Fruit fly (Drosophila melanogaster) whole organism, embryonic: ENCODE data around the gene CG32944.
A peak's percentile ranks its signal among the peaks of the same experiment; 100 is the strongest.

Experiments used
- C15 ChIP-seq: fragments of 200-800 bp; sonication (Bioruptor generic); IDR thresholded peaks from 3 replicates; pipeline ENCODE4 v1.3.6; 2022; ENCODE audit warnings: missing biosample characterization, missing genetic modification characterization
- CG10209 ChIP-seq: fragments of 200-800 bp; sonication (Bioruptor generic); optimal IDR thresholded peaks from 3 replicates; lab custom pipeline; 2017; ENCODE audit warnings: missing biosample characterization, mild to moderate bottlenecking, missing genetic modification characterization, missing genetic modification reagents
- CG11085 ChIP-seq: fragments of 200-800 bp; sonication (Bioruptor generic); IDR thresholded peaks from 2 replicates; pipeline ENCODE4 v1.3.6; 2022; ENCODE audit warnings: missing biosample characterization, missing genetic modification characterization
- CG12659 ChIP-seq: fragments of 200-800 bp; sonication (Bioruptor generic); optimal IDR thresholded peaks from 3 replicates; lab custom pipeline; 2017; ENCODE audit warnings: mild to moderate bottlenecking, missing biosample characterization, missing genetic modification reagents, missing genetic modification characterization
- CG13296 ChIP-seq: fragments of 200-800 bp; sonication (Bioruptor generic); optimal IDR thresholded peaks from 3 replicates; lab custom pipeline; 2018; ENCODE audit warnings: missing biosample characterization, mild to moderate bottlenecking, missing genetic modification characterization
- CG14050 ChIP-seq: fragments of 200-800 bp; sonication (Bioruptor generic); IDR thresholded peaks from 3 replicates; pipeline ENCODE4 v1.3.6; 2022; ENCODE audit warnings: missing biosample characterization, missing genetic modification characterization
- CG1529 ChIP-seq: fragments of 200-800 bp; sonication (Bioruptor generic); optimal IDR thresholded peaks from 3 replicates; lab custom pipeline; 2018; ENCODE audit warnings: missing biosample characterization, missing genetic modification characterization
- CG17829 ChIP-seq: fragments of 200-800 bp; optimal IDR thresholded peaks from 2 replicates; lab custom pipeline; 2019; ENCODE audit warnings: missing biosample characterization, mild to moderate bottlenecking, missing genetic modification characterization, moderate library complexity
- CG18262 ChIP-seq: fragments of 200-800 bp; optimal IDR thresholded peaks from 3 replicates; lab custom pipeline; 2019; ENCODE audit warnings: missing biosample characterization, mild to moderate bottlenecking, missing genetic modification characterization, moderate library complexity
- CG18476 ChIP-seq: fragments of 200-800 bp; sonication (Bioruptor generic); optimal IDR thresholded peaks from 2 replicates; lab custom pipeline; 2016; ENCODE audit warnings: missing biosample characterization, mild to moderate bottlenecking, missing genetic modification characterization
- CG2199 ChIP-seq: fragments of 200-800 bp; sonication (Bioruptor generic); IDR thresholded peaks from 3 replicates; pipeline ENCODE4 v1.3.6; 2022; ENCODE audit warnings: missing biosample characterization, missing genetic modification characterization
- CG2712 ChIP-seq: fragments of 200-800 bp; optimal IDR thresholded peaks from 3 replicates; lab custom pipeline; 2019; ENCODE audit warnings: missing biosample characterization, mild to moderate bottlenecking, missing genetic modification characterization, moderate library complexity
- CG3407 ChIP-seq: fragments of 200-800 bp; sonication (Bioruptor generic); optimal IDR thresholded peaks from 2 replicates; lab custom pipeline; 2018; ENCODE audit warnings: missing biosample characterization, mild to moderate bottlenecking, missing genetic modification characterization
- CG34224 ChIP-seq: fragments of 200-800 bp; sonication (Bioruptor generic); IDR thresholded peaks from 3 replicates; pipeline ENCODE4 v1.3.6; 2022; ENCODE audit warnings: missing biosample characterization, missing genetic modification characterization; ENCODE audit not compliant: partially characterized antibody
- CG4820 ChIP-seq: fragments of 200-800 bp; sonication (Bioruptor generic); optimal IDR thresholded peaks from 3 replicates; lab custom pipeline; 2016; ENCODE audit warnings: missing biosample characterization, missing genetic modification characterization
- CG6175 ChIP-seq: fragments of 200-800 bp; sonication (Bioruptor generic); IDR thresholded peaks from 3 replicates; pipeline ENCODE4 v1.3.6; 2022; ENCODE audit warnings: missing biosample characterization, missing genetic modification characterization
- CG6654 ChIP-seq: fragments of 200-800 bp; sonication (Bioruptor generic); optimal IDR thresholded peaks from 2 replicates; lab custom pipeline; 2017; ENCODE audit warnings: missing biosample characterization, mild to moderate bottlenecking, missing genetic modification characterization
- CG7271 ChIP-seq: fragments of 200-800 bp; sonication (Bioruptor generic); optimal IDR thresholded peaks from 2 replicates; lab custom pipeline; 2018; ENCODE audit warnings: missing biosample characterization, mild to moderate bottlenecking, missing genetic modification characterization, moderate library complexity
- CG9215 ChIP-seq: fragments of 200-800 bp; sonication (Bioruptor generic); IDR thresholded peaks from 2 replicates; pipeline ENCODE4 v1.3.6; 2022; ENCODE audit warnings: missing biosample characterization, missing genetic modification characterization
- CrebB ChIP-seq: fragments of 200-800 bp; sonication (Bioruptor generic); optimal IDR thresholded peaks from 3 replicates; lab custom pipeline; 2018; ENCODE audit warnings: missing biosample characterization, mild to moderate bottlenecking, missing genetic modification characterization
- Doc2 ChIP-seq: fragments of 200-800 bp; sonication (Bioruptor generic); IDR thresholded peaks from 2 replicates; pipeline ENCODE4 v1.3.6; 2022; ENCODE audit warnings: missing biosample characterization, missing genetic modification characterization
- Hr78 ChIP-seq, 2 experiments: fragments of 200-800 bp in 1 of 2; fragments of >200 bp in 1 of 2; sonication (Bioruptor generic) in 1 of 2; optimal IDR thresholded peaks; 2 replicates each; lab custom pipeline; 2017 to 2019; ENCODE audit warnings: missing biosample characterization in 2 of 2, missing genetic modification characterization in 2 of 2, mild to moderate bottlenecking in 1 of 2, moderate library complexity in 1 of 2
- Med ChIP-seq: fragments of 200-800 bp; sonication (Bioruptor generic); peaks from one replicate; lab custom pipeline; 2016; ENCODE audit warnings: missing biosample characterization, missing genetic modification characterization, mild to moderate bottlenecking, inconsistent platforms, moderate library complexity
- NC2α ChIP-seq: fragments of 200-800 bp; sonication (Bioruptor generic); optimal IDR thresholded peaks from 2 replicates; lab custom pipeline; 2016; ENCODE audit warnings: missing biosample characterization, missing genetic modification characterization
- btn ChIP-seq: fragments of 200-800 bp; sonication (Bioruptor generic); optimal IDR thresholded peaks from 2 replicates; lab custom pipeline; 2016; ENCODE audit warnings: missing biosample characterization, missing genetic modification characterization
- ci ChIP-seq: fragments of 200-800 bp; sonication (Bioruptor generic); IDR thresholded peaks from 3 replicates; pipeline ENCODE4 v1.3.6; 2022; ENCODE audit warnings: missing biosample characterization, missing genetic modification characterization
- cwo ChIP-seq: fragments of 200-800 bp; sonication (Bioruptor generic); optimal IDR thresholded peaks from 3 replicates; lab custom pipeline; 2017; ENCODE audit warnings: missing biosample characterization, missing genetic modification characterization, mild to moderate bottlenecking, moderate library complexity, missing genetic modification reagents
- hkb ChIP-seq, 2 experiments: fragments of 200-800 bp in 1 of 2; fragments of >200 bp in 1 of 2; sonication (Bioruptor generic) in 1 of 2; IDR thresholded peaks in 1 of 2; optimal IDR thresholded peaks in 1 of 2; 2 replicates each; pipeline versions ENCODE4 v1.3.6 to Lab custom; 2017 to 2022; ENCODE audit warnings: missing biosample characterization in 1 of 2, missing genetic modification characterization in 1 of 2
- hth ChIP-seq: fragments of >200 bp; optimal IDR thresholded peaks from 2 replicates; lab custom pipeline; 2017; ENCODE audit warnings: inconsistent platforms
- insv ChIP-seq, 2 experiments: fragments of 200-800 bp; sonication (Bioruptor generic); optimal IDR thresholded peaks; 3 replicates each; lab custom pipeline; 2016 to 2018; ENCODE audit warnings: missing biosample characterization in 2 of 2, missing genetic modification characterization in 2 of 2
- jumu ChIP-seq: fragments of 200-800 bp; sonication (Bioruptor generic); optimal IDR thresholded peaks from 3 replicates; lab custom pipeline; 2016; ENCODE audit warnings: missing biosample characterization, missing genetic modification characterization
- mirr ChIP-seq: fragments of 200-800 bp; sonication (Bioruptor generic); optimal IDR thresholded peaks from 3 replicates; lab custom pipeline; 2018; ENCODE audit warnings: missing biosample characterization, mild to moderate bottlenecking, missing genetic modification characterization
- psq ChIP-seq: fragments of 200-800 bp; sonication (Bioruptor generic); optimal IDR thresholded peaks from 2 replicates; lab custom pipeline; 2017; ENCODE audit warnings: missing biosample characterization, missing genetic modification characterization
- shn ChIP-seq: fragments of 200-800 bp; sonication (Bioruptor generic); optimal IDR thresholded peaks from 3 replicates; lab custom pipeline; 2016; ENCODE audit warnings: missing biosample characterization, missing genetic modification characterization
- sim ChIP-seq: fragments of 200-800 bp; sonication (Bioruptor generic); IDR thresholded peaks from 2 replicates; pipeline ENCODE4 v1.3.6; 2022; ENCODE audit warnings: missing biosample characterization, missing genetic modification characterization
- sqz ChIP-seq: fragments of 200-800 bp; sonication (Bioruptor generic); optimal IDR thresholded peaks from 3 replicates; lab custom pipeline; 2018; ENCODE audit warnings: missing biosample characterization, mild to moderate bottlenecking, missing genetic modification characterization
- ttk ChIP-seq: fragments of 200-800 bp; sonication (Bioruptor generic); IDR thresholded peaks from 2 replicates; pipeline ENCODE4 v2.1.2; 2022; ENCODE audit warnings: missing biosample characterization, missing genetic modification characterization
- wek ChIP-seq: fragments of 200-800 bp; sonication (Bioruptor generic); optimal IDR thresholded peaks from 3 replicates; lab custom pipeline; 2018; ENCODE audit warnings: missing biosample characterization, mild to moderate bottlenecking, missing genetic modification characterization, moderate library complexity
- z ChIP-seq: fragments of 200-800 bp; sonication (Bioruptor generic); IDR thresholded peaks from 3 replicates; pipeline ENCODE4 v1.3.6; 2022; ENCODE audit warnings: missing biosample characterization, missing genetic modification characterization
- zen ChIP-seq: fragments of 200-800 bp; sonication (Bioruptor generic); optimal IDR thresholded peaks from 3 replicates; lab custom pipeline; 2018; ENCODE audit warnings: missing biosample characterization, mild to moderate bottlenecking, missing genetic modification characterization, moderate library complexity

CG32944 gene

DNA sequence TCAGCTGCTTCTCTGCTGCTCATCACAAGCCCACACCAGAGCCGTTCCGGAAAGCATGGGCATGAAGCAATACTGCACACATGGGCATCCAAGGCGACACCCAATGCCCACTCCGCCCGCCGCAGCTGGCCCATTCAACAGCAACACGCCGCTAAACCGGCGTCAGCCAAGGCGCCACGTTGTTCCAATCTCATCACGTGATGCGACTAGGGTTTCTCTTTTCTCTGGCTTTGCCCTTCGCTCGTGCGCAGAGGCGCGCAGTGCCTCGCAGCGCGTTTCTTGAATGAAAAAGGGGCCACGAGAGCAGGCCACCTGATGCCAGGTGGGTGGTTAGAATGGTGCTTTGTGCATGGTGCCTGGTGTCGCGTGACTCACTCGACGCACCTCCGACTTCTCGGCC lies 29.9 kb upstream of the CG32944 start (continued):
- peak; percentile 70 for TF ChIP-seq Med
- no peak for TF ChIP-seq C15 (GFP tag; lab: Robert Waterston, UW)
- no peak for TF ChIP-seq CG11085 (GFP tag; lab: Robert Waterston, UW)
- no peak for TF ChIP-seq CG4820 (GFP tag; lab: Kevin White, UChicago)
- TF ChIP-seq ttk (GFP tag; lab: Robert Waterston, UW) = no peak
- TF ChIP-seq shn = no peak
- no peak for TF ChIP-seq mirr
- TF ChIP-seq btn = no peak
- no peak for TF ChIP-seq CG18262
- TF ChIP-seq CG2712 (tag; lab: Kevin White, UChicago) = no peak
- TF ChIP-seq CrebB = no peak
- TF ChIP-seq CG13296 = no peak
- 0 out of 3 replicates have a peak, but pooled peaks have one; percentile 23 for TF ChIP-seq CG34224 (GFP tag; lab: Robert Waterston, UW)
- no peak for TF ChIP-seq CG18476 (GFP tag; lab: Kevin White, UChicago)
- no peak for TF ChIP-seq wek (GFP tag; lab: Kevin White, UChicago)
- TF ChIP-seq CG12659 (GFP tag; lab: Kevin White, UChicago) = no peak
- TF ChIP-seq CG7271 (tag; lab: Kevin White, UChicago) = no peak
- no peak for TF ChIP-seq CG6654 (GFP tag; lab: Kevin White, UChicago)
- TF ChIP-seq cwo = peak; percentile 91
- TF ChIP-seq CG6175 (GFP tag; lab: Robert Waterston, UW) = no peak
- no peak for TF ChIP-seq CG3407 (GFP tag; lab: Kevin White, UChicago)
- no peak for TF ChIP-seq CG17829 (tag; lab: Kevin White, UChicago)
- TF ChIP-seq Hr78 (GFP tag; optimal IDR thresholded peaks at IDR 0.05; lab: Kevin White, UChicago) = no peak
- no peak for TF ChIP-seq hth (lab: Kevin White, UChicago)
- TF ChIP-seq CG14050 = no peak
- no peak for TF ChIP-seq zen (tag; lab: Kevin White, UChicago)
- no peak for TF ChIP-seq CG9215 (GFP tag; lab: Robert Waterston, UW)
- TF ChIP-seq CG2199 (GFP tag; lab: Robert Waterston, UW) = no peak
- no peak for TF ChIP-seq NC2α (GFP tag; lab: Kevin White, UChicago)
- TF ChIP-seq z (GFP tag; lab: Robert Waterston, UW) = 0 out of 3 replicates have a peak, but pooled peaks have one; percentile 11
- TF ChIP-seq CG10209 (GFP tag; lab: Kevin White, UChicago) = no peak
- TF ChIP-seq sqz = no peak
- TF ChIP-seq hkb (optimal IDR thresholded peaks at IDR 0.05; lab: Kevin White, UChicago) = no peak
- TF ChIP-seq hkb (GFP tag; IDR thresholded peaks at IDR 0.05; lab: Robert Waterston, UW) = peak; percentile 27; the same call in 1 of the 2 replicates
- TF ChIP-seq ci (GFP tag; lab: Robert Waterston, UW) = peak; percentile 28; the same call in 1 of the 3 replicates
- TF ChIP-seq Doc2 (GFP tag; lab: Robert Waterston, UW) = no peak
- TF ChIP-seq jumu (GFP tag; lab: Kevin White, UChicago) = no peak
- TF ChIP-seq psq (GFP tag; lab: Kevin White, UChicago) = no peak
- no peak for TF ChIP-seq CG1529 (GFP tag; lab: Kevin White, UChicago)
- TF ChIP-seq insv (GFP tag; optimal IDR thresholded peaks at IDR 0.05; lab: Kevin White, UChicago) = no peak
- 0 out of 2 replicates have a peak, but pooled peaks have one; percentile 25 for TF ChIP-seq sim
